Worm (Caenorhabditis elegans): ENCODE measurements around the gene B0410.3.

The B0410.3 gene

DNA sequence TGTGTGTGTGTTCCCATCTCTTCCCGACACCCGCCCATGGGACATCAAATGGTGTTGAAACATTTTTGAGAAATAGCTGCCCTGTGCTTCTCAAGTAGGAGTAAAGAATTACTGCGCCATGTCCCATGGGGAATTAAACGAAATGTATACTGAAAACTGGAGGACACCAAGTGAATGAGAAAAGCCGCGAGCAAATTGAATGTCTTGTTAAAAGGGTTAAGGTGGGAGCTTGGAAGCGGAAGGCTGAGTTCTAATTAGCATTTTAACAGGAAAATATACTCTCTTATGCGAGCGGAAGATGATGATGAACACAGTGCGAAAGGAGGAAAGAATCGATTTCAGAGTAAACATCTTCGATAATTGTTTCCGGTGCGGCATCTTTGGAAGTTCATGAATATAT is 33.1 kb upstream of the B0410.3 start:
- TF ChIP-seq alr-1 (tag; optimal IDR thresholded peaks at IDR 0.05; ENCODE audit: borderline replicate concordance) (no peak), lin-14 (GFP tag; optimal IDR thresholded peaks at IDR 0.05) (peak; percentile 33), tbx-2 (tag; optimal IDR thresholded peaks at IDR 0.05) (peak; percentile 24)

DNA sequence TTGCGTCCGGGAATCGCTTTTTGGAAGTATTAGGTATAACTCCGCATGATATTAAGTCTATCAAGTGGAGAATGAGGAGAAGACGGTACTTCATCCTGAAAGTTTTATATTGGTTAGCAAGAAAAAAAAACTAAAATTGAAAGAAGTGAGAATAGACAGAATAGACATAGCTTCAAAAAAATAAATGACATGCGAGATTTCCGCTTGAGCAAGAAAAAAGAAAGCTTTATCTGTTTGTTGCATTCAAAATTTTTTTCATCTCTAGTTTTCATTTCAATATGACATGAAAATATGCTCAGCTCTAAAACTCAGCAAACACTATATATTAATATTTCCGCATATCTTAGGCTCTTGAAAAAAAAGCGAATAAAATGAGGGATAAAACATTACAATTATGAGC is 32.6 kb upstream of the B0410.3 start, which contains the start of gene hst-3.2:
TSS of gene hst-3.2 (minus strand) at position 101 of the 400 bp plus-strand sequence.
- no peak for TF ChIP-seq rnt-1 (tag; optimal IDR thresholded peaks at IDR 0.05)
- TF ChIP-seq sptf-1 (tag; optimal IDR thresholded peaks at IDR 0.05) = no peak
- no peak for TF ChIP-seq skn-1 (tag; optimal IDR thresholded peaks at IDR 0.05)
- TF ChIP-seq ceh-82 (tag; optimal IDR thresholded peaks at IDR 0.05) = no peak
- no peak for TF ChIP-seq lin-39 (tag; optimal IDR thresholded peaks at IDR 0.05)
- TF ChIP-seq blmp-1 (tag; optimal IDR thresholded peaks at IDR 0.05) = no peak
- TF ChIP-seq lin-15B (tag; optimal IDR thresholded peaks at IDR 0.05) = no peak

DNA sequence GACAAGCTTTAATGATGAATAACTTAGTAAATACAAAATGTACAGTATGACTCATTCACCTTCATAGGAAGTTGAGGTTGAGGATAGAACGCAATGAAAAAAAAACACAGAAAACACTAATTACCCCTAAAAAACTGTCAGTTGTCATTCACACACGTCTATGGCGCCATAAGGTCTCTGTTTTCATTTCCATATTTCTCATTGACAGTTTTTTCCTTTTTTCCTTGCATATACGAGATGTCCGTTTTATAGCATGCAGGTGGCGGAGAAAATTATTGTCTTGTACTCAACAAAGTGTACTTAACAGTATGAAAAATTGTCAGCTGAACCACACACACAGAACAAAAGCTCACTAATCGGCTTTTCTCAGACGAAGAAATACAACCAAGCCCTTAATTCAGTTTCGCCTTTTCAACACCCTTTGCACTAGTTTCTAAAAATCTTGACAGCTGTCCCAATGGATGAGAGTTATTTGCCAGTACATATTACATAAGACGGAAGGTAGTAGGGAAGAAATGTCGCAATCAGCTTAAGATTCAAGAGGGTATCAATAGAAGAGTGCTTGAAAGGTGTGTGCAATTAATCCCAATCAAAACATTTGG is 31.4 kb upstream of the B0410.3 start:
- TF ChIP-seq isw-1 (GFP tag; IDR thresholded peaks at IDR 0.05) = no peak
- TF ChIP-seq elt-3 (tag; optimal IDR thresholded peaks at IDR 0.05) = no peak
- no peak for TF ChIP-seq fkh-8 (tag; optimal IDR thresholded peaks at IDR 0.05)
- TF ChIP-seq mef-2 (tag; optimal IDR thresholded peaks at IDR 0.05) = no peak
- no peak for TF ChIP-seq C04F5.9 (tag; optimal IDR thresholded peaks at IDR 0.05)
- no peak for TF ChIP-seq ets-5 (GFP tag; IDR thresholded peaks at IDR 0.05)
- no peak for TF ChIP-seq lin-13 (GFP tag; optimal IDR thresholded peaks at IDR 0.05)
- no peak for TF ChIP-seq skn-1 (tag; optimal IDR thresholded peaks at IDR 0.05)
- no peak for TF ChIP-seq ama-1 (optimal IDR thresholded peaks at IDR 0.05)
- no peak for TF ChIP-seq lin-15B (tag; optimal IDR thresholded peaks at IDR 0.05)
- no peak for TF ChIP-seq nhr-84 (tag; optimal IDR thresholded peaks at IDR 0.05)
- TF ChIP-seq nhr-12 (tag; optimal IDR thresholded peaks at IDR 0.05) = no peak
- TF ChIP-seq vab-15 (tag; optimal IDR thresholded peaks at IDR 0.05) = no peak
- no peak for TF ChIP-seq nhr-19 (GFP tag; conservative IDR thresholded peaks at IDR 0.05)
- TF ChIP-seq unc-62 (GFP tag; optimal IDR thresholded peaks at IDR 0.05) = no peak
- no peak for TF ChIP-seq dsc-1 (tag; optimal IDR thresholded peaks at IDR 0.05)

DNA sequence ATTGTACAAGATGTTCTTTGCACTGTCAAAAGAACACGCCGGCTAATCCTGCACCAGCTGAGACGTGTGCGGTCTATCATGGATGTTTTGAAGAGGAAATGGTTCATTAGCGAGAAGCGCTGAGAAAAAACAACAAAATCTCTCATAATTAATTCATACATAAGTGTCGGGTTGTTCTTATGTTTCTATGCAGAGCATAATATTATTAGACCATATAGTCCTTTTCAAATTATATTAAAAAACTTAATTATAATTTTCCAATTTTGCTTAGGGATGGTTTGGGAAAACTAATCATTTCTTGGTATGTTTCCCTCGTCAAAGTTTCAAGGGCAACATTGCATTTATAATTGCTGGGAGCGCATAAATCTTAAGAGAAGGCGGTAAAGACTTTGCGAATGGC is 30.4 kb upstream of the B0410.3 start:
- TF ChIP-seq tlp-1 (tag; optimal IDR thresholded peaks at IDR 0.05) (no peak), ets-5 (GFP tag; IDR thresholded peaks at IDR 0.05) (no peak), unc-98 (GFP tag; IDR thresholded peaks at IDR 0.05) (no peak), dpl-1 (GFP tag; optimal IDR thresholded peaks at IDR 0.05) (no peak), nhr-85 (tag) (no peak), vab-15 (tag; optimal IDR thresholded peaks at IDR 0.05) (no peak), C16A3.4 (tag; optimal IDR thresholded peaks at IDR 0.05) (no peak), skn-1 (tag; optimal IDR thresholded peaks at IDR 0.05) (no peak)

DNA sequence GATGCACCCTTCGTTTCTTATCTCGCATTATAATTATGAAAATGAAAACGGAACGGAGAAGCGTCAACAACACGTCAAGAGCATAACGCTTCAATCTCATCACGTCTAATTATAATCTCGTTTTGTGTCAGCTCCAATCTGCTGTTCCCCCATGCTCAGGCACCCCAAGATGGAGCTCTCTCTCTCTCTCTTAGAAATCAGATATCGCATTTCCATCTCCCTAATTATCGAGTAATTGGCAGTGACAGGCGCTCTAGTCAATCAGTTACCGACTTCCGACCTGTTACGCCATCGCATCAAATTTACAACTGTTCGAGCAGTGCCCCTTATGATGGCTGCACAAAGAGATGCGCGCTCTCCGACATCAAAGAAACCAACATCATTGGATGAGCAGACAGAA is 29.2 kb upstream of the B0410.3 start:
- TF ChIP-seq unc-30 (tag; optimal IDR thresholded peaks at IDR 0.05) (no peak), fkh-4 (tag; optimal IDR thresholded peaks at IDR 0.05; ENCODE audit: borderline replicate concordance) (no peak), xbp-1 (tag; optimal IDR thresholded peaks at IDR 0.05) (no peak), nhr-76 (tag; optimal IDR thresholded peaks at IDR 0.05) (no peak), elt-3 (tag; optimal IDR thresholded peaks at IDR 0.05) (no peak), vab-15 (tag; optimal IDR thresholded peaks at IDR 0.05) (no peak), lin-39 (tag; optimal IDR thresholded peaks at IDR 0.05) (no peak), isw-1 (GFP tag; IDR thresholded peaks at IDR 0.05) (no peak), efl-3 (GFP tag; optimal IDR thresholded peaks at IDR 0.05) (no peak), lin-14 (GFP tag; optimal IDR thresholded peaks at IDR 0.05) (no peak), swsn-7 (tag; optimal IDR thresholded peaks at IDR 0.05) (no peak)

All from whole organism, L1 larva.